Fruit fly (Drosophila melanogaster) whole organism, embryonic: ENCODE data around the gene Zasp66.

Experiments
- Bgb ChIP-seq: fragments of 200-800 bp; sonication (Bioruptor generic); IDR thresholded peaks from 2 replicates; pipeline ENCODE4 v1.3.6; 2022; ENCODE audit warnings: missing biosample characterization, missing genetic modification characterization; ENCODE audit not compliant: partially characterized antibody
- CG10543 ChIP-seq: fragments of 200-800 bp; sonication (Bioruptor generic); optimal IDR thresholded peaks from 3 replicates; lab custom pipeline; 2017; ENCODE audit warnings: missing biosample characterization, mild to moderate bottlenecking, missing genetic modification characterization, moderate library complexity
- CG11456 ChIP-seq: fragments of 200-800 bp; sonication (Bioruptor generic); IDR thresholded peaks from 3 replicates; pipeline ENCODE4 v1.3.6; 2022; ENCODE audit warnings: missing biosample characterization, missing genetic modification characterization
- CG12769 ChIP-seq: fragments of 200-800 bp; sonication (Bioruptor generic); optimal IDR thresholded peaks from 2 replicates; lab custom pipeline; 2019; ENCODE audit warnings: missing biosample characterization, mild to moderate bottlenecking, missing genetic modification characterization, moderate library complexity
- CG15479 ChIP-seq: fragments of 200-800 bp; sonication (Bioruptor generic); optimal IDR thresholded peaks from 3 replicates; lab custom pipeline; 2019; ENCODE audit warnings: missing biosample characterization, mild to moderate bottlenecking, missing genetic modification characterization, moderate library complexity
- CG15696 ChIP-seq: fragments of 200-800 bp; sonication (Bioruptor generic); optimal IDR thresholded peaks from 2 replicates; lab custom pipeline; 2019; ENCODE audit warnings: missing biosample characterization, mild to moderate bottlenecking, missing genetic modification characterization, moderate library complexity
- CG16779 ChIP-seq: fragments of 200-800 bp; sonication (Bioruptor generic); IDR thresholded peaks from 2 replicates; pipeline ENCODE4 v1.3.6; 2022; ENCODE audit warnings: missing biosample characterization, missing genetic modification characterization
- CG18011 ChIP-seq: fragments of 200-800 bp; sonication (Bioruptor generic); optimal IDR thresholded peaks from 2 replicates; lab custom pipeline; 2017; ENCODE audit warnings: missing biosample characterization, missing genetic modification characterization, mild to moderate bottlenecking, moderate library complexity, missing genotype
- CG2120 ChIP-seq: fragments of 200-800 bp; sonication (Bioruptor generic); optimal IDR thresholded peaks from 3 replicates; lab custom pipeline; 2016; ENCODE audit warnings: missing biosample characterization, missing genetic modification characterization
- CG2199 ChIP-seq: fragments of 200-800 bp; sonication (Bioruptor generic); IDR thresholded peaks from 3 replicates; pipeline ENCODE4 v1.3.6; 2022; ENCODE audit warnings: missing biosample characterization, missing genetic modification characterization
- CG31224 ChIP-seq: fragments of 200-800 bp; sonication (Bioruptor generic); IDR thresholded peaks from 2 replicates; pipeline ENCODE4 v1.3.6; 2022; ENCODE audit warnings: missing biosample characterization, missing genetic modification characterization
- CG31365 ChIP-seq: fragments of 200-800 bp; sonication (Bioruptor generic); optimal IDR thresholded peaks from 2 replicates; lab custom pipeline; 2018; ENCODE audit warnings: missing biosample characterization, mild to moderate bottlenecking, missing genetic modification characterization
- CG32532 ChIP-seq: fragments of 200-800 bp; sonication (Bioruptor generic); IDR thresholded peaks from 2 replicates; pipeline ENCODE4 v1.3.6; 2022; ENCODE audit warnings: missing biosample characterization, missing genetic modification characterization
- CG4820 ChIP-seq: fragments of 200-800 bp; sonication (Bioruptor generic); optimal IDR thresholded peaks from 3 replicates; lab custom pipeline; 2016; ENCODE audit warnings: missing biosample characterization, missing genetic modification characterization
- CG7271 ChIP-seq: fragments of 200-800 bp; sonication (Bioruptor generic); optimal IDR thresholded peaks from 2 replicates; lab custom pipeline; 2018; ENCODE audit warnings: missing biosample characterization, mild to moderate bottlenecking, missing genetic modification characterization, moderate library complexity
- CG7987 ChIP-seq: fragments of 200-800 bp; sonication (Bioruptor generic); optimal IDR thresholded peaks from 2 replicates; lab custom pipeline; 2018; ENCODE audit warnings: missing biosample characterization, mild to moderate bottlenecking, missing genetic modification characterization, moderate library complexity
- CG8359 ChIP-seq: fragments of 200-800 bp; sonication (Bioruptor generic); optimal IDR thresholded peaks from 2 replicates; lab custom pipeline; 2017; ENCODE audit warnings: missing biosample characterization, mild to moderate bottlenecking, missing genetic modification characterization, borderline replicate concordance
- CG8478 ChIP-seq: fragments of >200 bp; optimal IDR thresholded peaks from 2 replicates; lab custom pipeline; 2018
- CG9215 ChIP-seq: fragments of 200-800 bp; sonication (Bioruptor generic); IDR thresholded peaks from 2 replicates; pipeline ENCODE4 v1.3.6; 2022; ENCODE audit warnings: missing biosample characterization, missing genetic modification characterization
- Deaf1 ChIP-seq: fragments of 200-800 bp; optimal IDR thresholded peaks from 3 replicates; lab custom pipeline; 2019; ENCODE audit warnings: missing biosample characterization, mild to moderate bottlenecking, missing genetic modification characterization, moderate library complexity
- Gsc ChIP-seq: fragments of 200-800 bp; sonication (Bioruptor generic); IDR thresholded peaks from 2 replicates; pipeline ENCODE4 v1.3.6; 2022; ENCODE audit warnings: missing biosample characterization, missing genetic modification characterization
- Med ChIP-seq: fragments of 200-800 bp; sonication (Bioruptor generic); peaks from one replicate; lab custom pipeline; 2016; ENCODE audit warnings: missing biosample characterization, missing genetic modification characterization, mild to moderate bottlenecking, inconsistent platforms, moderate library complexity
- NFAT ChIP-seq: fragments of 200-800 bp; sonication (Bioruptor generic); IDR thresholded peaks from 2 replicates; pipeline ENCODE4 v1.3.6; 2022; ENCODE audit warnings: missing biosample characterization, missing genetic modification characterization
- Rfx ChIP-seq: fragments of 200-800 bp; sonication (Bioruptor generic); IDR thresholded peaks from 2 replicates; pipeline ENCODE4 v1.3.6; 2022; ENCODE audit warnings: missing biosample characterization, missing genetic modification characterization
- Spps ChIP-seq: fragments of 200-800 bp; sonication (Bioruptor generic); optimal IDR thresholded peaks from 2 replicates; lab custom pipeline; 2018; ENCODE audit warnings: missing biosample characterization, mild to moderate bottlenecking, missing genetic modification characterization
- Xbp1 ChIP-seq: fragments of 200-800 bp; sonication (Bioruptor generic); optimal IDR thresholded peaks from 3 replicates; lab custom pipeline; 2016; ENCODE audit warnings: missing biosample characterization, mild to moderate bottlenecking, missing genetic modification characterization
- cad ChIP-seq: fragments of >200 bp; optimal IDR thresholded peaks from 2 replicates; lab custom pipeline; 2017; ENCODE audit warnings: missing biosample characterization, missing genetic modification characterization
- chinmo ChIP-seq: fragments of 200-800 bp; sonication (Bioruptor generic); IDR thresholded peaks from 4 replicates; pipeline ENCODE4 v1.3.6; 2022; ENCODE audit warnings: missing biosample characterization, missing genetic modification characterization; ENCODE audit not compliant: partially characterized antibody
- crol ChIP-seq: fragments of 200-800 bp; sonication (Bioruptor generic); IDR thresholded peaks from 2 replicates; pipeline ENCODE4 v1.3.6; 2022; ENCODE audit warnings: missing biosample characterization, missing genetic modification characterization
- dysf ChIP-seq: fragments of 200-800 bp; sonication (Bioruptor generic); IDR thresholded peaks from 3 replicates; pipeline ENCODE4 v1.3.6; 2022; ENCODE audit warnings: missing biosample characterization, missing genetic modification characterization
- jigr1 ChIP-seq: fragments of 200-800 bp; sonication (Bioruptor generic); IDR thresholded peaks from 3 replicates; pipeline ENCODE4 v1.3.6; 2022; ENCODE audit warnings: missing biosample characterization, missing genetic modification characterization
- lab ChIP-seq: fragments of 200-800 bp; sonication (Bioruptor generic); optimal IDR thresholded peaks from 3 replicates; lab custom pipeline; 2017; ENCODE audit warnings: missing biosample characterization, missing genetic modification characterization, mild to moderate bottlenecking, moderate library complexity, missing genetic modification reagents
- mam ChIP-seq: fragments of 200-800 bp; sonication (Bioruptor generic); optimal IDR thresholded peaks from 3 replicates; lab custom pipeline; 2016; ENCODE audit warnings: missing biosample characterization, missing genetic modification characterization
- nmo ChIP-seq: fragments of 200-800 bp; sonication (Bioruptor generic); optimal IDR thresholded peaks from 2 replicates; lab custom pipeline; 2018; ENCODE audit warnings: missing biosample characterization, mild to moderate bottlenecking, missing genetic modification characterization, moderate library complexity
- nom ChIP-seq: fragments of 200-800 bp; sonication (Bioruptor generic); optimal IDR thresholded peaks from 2 replicates; lab custom pipeline; 2017; ENCODE audit warnings: missing biosample characterization, missing genetic modification characterization, mild to moderate bottlenecking, moderate library complexity, missing genetic modification reagents
- ranshi ChIP-seq: fragments of 200-800 bp; sonication (Bioruptor generic); IDR thresholded peaks from 2 replicates; pipeline ENCODE4 v1.3.6; 2022; ENCODE audit warnings: missing biosample characterization, missing genetic modification characterization
- rib ChIP-seq: fragments of 200-800 bp; sonication (Bioruptor generic); IDR thresholded peaks from 2 replicates; pipeline ENCODE4 v1.3.6; 2022; ENCODE audit warnings: missing biosample characterization, missing genetic modification characterization
- sd ChIP-seq: fragments of 200-800 bp; sonication (Bioruptor generic); optimal IDR thresholded peaks from 3 replicates; lab custom pipeline; 2018; ENCODE audit warnings: missing biosample characterization, mild to moderate bottlenecking, missing genetic modification characterization, moderate library complexity
- sens ChIP-seq: fragments of 200-800 bp; sonication (Bioruptor generic); peaks from one replicate; lab custom pipeline; 2016; ENCODE audit warnings: missing biosample characterization, missing genetic modification characterization
- slbo ChIP-seq: fragments of 200-800 bp; sonication (Bioruptor generic); IDR thresholded peaks from 2 replicates; pipeline ENCODE4 v1.3.6; 2022; ENCODE audit warnings: missing biosample characterization, missing genetic modification characterization
- slp2 ChIP-seq: fragments of 200-800 bp; sonication (Bioruptor generic); optimal IDR thresholded peaks from 2 replicates; lab custom pipeline; 2016; ENCODE audit warnings: missing biosample characterization, missing genetic modification characterization
- sr ChIP-seq: fragments of 200-800 bp; sonication (Bioruptor generic); IDR thresholded peaks from 3 replicates; pipeline ENCODE4 v1.3.6; 2022; ENCODE audit warnings: missing biosample characterization, missing genetic modification characterization
- tll ChIP-seq, 2 experiments: fragments of 200-800 bp in 1 of 2; fragments of >200 bp in 1 of 2; sonication (Bioruptor generic) in 1 of 2; optimal IDR thresholded peaks; 2 replicates each; lab custom pipeline; 2017 to 2019; ENCODE audit warnings: missing biosample characterization in 2 of 2, missing genetic modification characterization in 2 of 2, mild to moderate bottlenecking in 1 of 2, moderate library complexity in 1 of 2
- vvl ChIP-seq: fragments of 200-800 bp; sonication (Bioruptor generic); IDR thresholded peaks from 2 replicates; pipeline ENCODE4 v1.3.6; 2022; ENCODE audit warnings: missing biosample characterization, missing genetic modification characterization
- zfh2 ChIP-seq: fragments of 200-800 bp; sonication (Bioruptor generic); optimal IDR thresholded peaks from 2 replicates; lab custom pipeline; 2016; ENCODE audit warnings: missing biosample characterization, missing genetic modification characterization

Zasp66 gene

dm6 chr3L:8651876-8652571 lies 27.9 kb downstream of the Zasp66 start (continued):
- TF ChIP-seq CG31365 (tag; lab: Kevin White, UChicago): peak; percentile 97
- peak; percentile 26 for TF ChIP-seq Xbp1
- peak; percentile 20 for TF ChIP-seq CG15696
- no peak for TF ChIP-seq CG16779 (GFP tag; lab: Robert Waterston, UW)
- peak; percentile 77; the same call in 1 of the 4 replicates for TF ChIP-seq chinmo (GFP tag; lab: Robert Waterston, UW)
- no peak for TF ChIP-seq CG8359 (GFP tag; lab: Kevin White, UChicago)
- peak; percentile 37; the same call in 1 of the 2 replicates for TF ChIP-seq slbo (GFP tag; lab: Robert Waterston, UW)
- no peak for TF ChIP-seq CG31224 (GFP tag; lab: Robert Waterston, UW)
- 0 out of 3 replicates have a peak, but pooled peaks have one; percentile 26 for TF ChIP-seq CG2199
- TF ChIP-seq Bgb: peak; percentile 64; the same call in 1 of the 2 replicates
- TF ChIP-seq nmo (GFP tag; lab: Kevin White, UChicago): peak; percentile 14
- peak; percentile 23 for TF ChIP-seq sens (GFP tag; lab: Kevin White, UChicago)
- no peak for TF ChIP-seq dysf (GFP tag; lab: Robert Waterston, UW)
- TF ChIP-seq CG8478 (lab: Kevin White, UChicago): peak; percentile 78
- no peak for TF ChIP-seq CG7987 (GFP tag; lab: Kevin White, UChicago)

dm6 chr3L:8652572-8652977 lies 28.4 kb downstream of the Zasp66 start:
- TF ChIP-seq CG4820 (GFP tag; lab: Kevin White, UChicago) (no peak), Deaf1 (tag; lab: Kevin White, UChicago) (peak; percentile 67), nom (GFP tag; lab: Kevin White, UChicago) (peak; percentile 29), Gsc (GFP tag; lab: Robert Waterston, UW) (no peak)

- TF ChIP-seq Spps: no peak
- TF ChIP-seq slp2: no peak
- peak; percentile 84 for TF ChIP-seq CG15479
- TF ChIP-seq tll (GFP tag; optimal IDR thresholded peaks at IDR 0.05; lab: Kevin White, UChicago): peak in 1 of 2 experiments; percentile 56
- TF ChIP-seq CG7271 (tag; lab: Kevin White, UChicago): peak; percentile 66
- peak; percentile 99 for TF ChIP-seq cad (GFP tag; lab: Kevin White, UChicago)
These were observed 29.4 kb downstream of the Zasp66 start for dm6 chr3L:8653572-8653971.

- peak; percentile 14 for TF ChIP-seq CG2120 (GFP tag; lab: Kevin White, UChicago)
- peak; percentile 56; the same call in 1 of the 2 replicates for TF ChIP-seq crol (GFP tag; lab: Robert Waterston, UW)
- TF ChIP-seq vvl (GFP tag; lab: Robert Waterston, UW): no peak
- peak; percentile 46 for TF ChIP-seq Med (GFP tag; lab: Kevin White, UChicago)
- 0 out of 2 replicates have a peak, but pooled peaks have one; percentile 9 for TF ChIP-seq ranshi (GFP tag; lab: Robert Waterston, UW)
- TF ChIP-seq zfh2 (GFP tag; lab: Kevin White, UChicago): peak; percentile 33
- TF ChIP-seq CG18011 (GFP tag; lab: Kevin White, UChicago): no peak
- 0 out of 2 replicates have a peak, but pooled peaks have one; percentile 12 for TF ChIP-seq NFAT (GFP tag; lab: Robert Waterston, UW)
- peak; percentile 10 for TF ChIP-seq mam (GFP tag; lab: Kevin White, UChicago)
- peak; percentile 74 for TF ChIP-seq sd (tag; lab: Kevin White, UChicago)
- peak; percentile 80 for TF ChIP-seq CG12769 (tag; lab: Kevin White, UChicago)
- no peak for TF ChIP-seq CG11456 (GFP tag; lab: Robert Waterston, UW)
- TF ChIP-seq CG10543 (GFP tag; lab: Kevin White, UChicago): peak; percentile 33
- TF ChIP-seq CG32532 (GFP tag; lab: Robert Waterston, UW): peak; percentile 62
- no peak for TF ChIP-seq jigr1 (GFP tag; lab: Robert Waterston, UW)
- TF ChIP-seq sr (GFP tag; lab: Robert Waterston, UW): peak; percentile 89
- peak; percentile 57; the same call in 1 of the 2 replicates for TF ChIP-seq rib
- TF ChIP-seq CG9215 (GFP tag; lab: Robert Waterston, UW): peak; percentile 35; the same call in 1 of the 2 replicates
- TF ChIP-seq Rfx: peak; percentile 61
- peak; percentile 7 for TF ChIP-seq lab (GFP tag; lab: Kevin White, UChicago)
These were observed 31.2 kb downstream of the Zasp66 start for dm6 chr3L:8655217-8655896.
